Worm (Caenorhabditis elegans): ENCODE measurements around the gene R07E5.11.

Gene R07E5.11

DNA sequence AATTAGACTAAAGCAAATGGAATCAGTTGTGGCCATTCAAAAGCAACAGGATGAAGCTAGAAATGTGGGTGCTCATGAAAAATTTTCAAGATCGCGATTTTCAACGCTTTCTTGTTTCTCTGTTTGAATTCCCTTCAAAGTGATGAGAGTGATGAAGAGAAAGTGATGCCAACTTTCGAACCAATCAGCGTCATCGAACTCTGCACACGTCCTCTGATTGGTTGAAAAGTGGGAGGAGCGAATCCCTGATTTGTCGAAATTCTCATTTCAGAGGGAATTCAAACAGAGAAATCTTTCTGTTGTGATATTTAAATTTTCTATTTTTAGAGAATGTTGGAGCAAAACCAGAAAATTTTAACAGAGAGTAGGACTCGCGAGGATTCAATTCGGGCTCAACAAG is 32.9 kb downstream of the R07E5.11 start:
- TF ChIP-seq tab-1 (GFP tag; IDR thresholded peaks at IDR 0.05) (no peak), med-1 (GFP tag; optimal IDR thresholded peaks at IDR 0.05; ENCODE audit: insufficient read depth) (no peak), flt-1 (GFP tag; IDR thresholded peaks at IDR 0.05) (no peak), ztf-23 (GFP tag; IDR thresholded peaks at IDR 0.05) (no peak), ztf-29 (GFP tag; IDR thresholded peaks at IDR 0.05) (no peak), T22C8.4 (GFP tag; IDR thresholded peaks at IDR 0.05) (no peak), klf-2 (GFP tag; conservative IDR thresholded peaks at IDR 0.05) (no peak)

DNA sequence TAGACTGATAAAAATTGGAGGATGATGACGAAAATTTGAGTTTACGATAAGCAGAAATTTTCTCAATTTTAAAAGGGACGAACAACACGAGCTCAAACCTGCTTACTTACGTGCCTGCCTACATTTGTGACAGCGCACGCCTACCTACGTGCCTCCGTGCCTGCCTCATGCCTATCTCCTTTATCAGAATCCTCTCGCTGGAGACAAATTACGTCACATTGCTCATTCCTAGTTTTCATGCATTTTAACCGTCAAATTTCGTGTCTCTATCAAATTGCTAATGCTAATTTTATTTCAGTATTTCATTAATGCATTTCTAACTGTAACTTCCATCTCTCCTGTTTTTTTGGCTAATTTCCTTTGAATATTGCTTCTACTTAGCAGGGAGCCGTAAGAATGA is 33.7 kb downstream of the R07E5.11 start, which contains the start of gene pals-27:
pals-27 (plus strand) TSS at position 301 of the 400 bp plus-strand sequence.
- TF ChIP-seq ztf-23 (GFP tag; IDR thresholded peaks at IDR 0.05) (no peak), ztf-29 (GFP tag; IDR thresholded peaks at IDR 0.05) (no peak), flt-1 (GFP tag; IDR thresholded peaks at IDR 0.05) (no peak), cog-1 (tag; optimal IDR thresholded peaks at IDR 0.05) (no peak), tab-1 (GFP tag; IDR thresholded peaks at IDR 0.05) (no peak), med-1 (GFP tag; optimal IDR thresholded peaks at IDR 0.05; ENCODE audit: insufficient read depth) (no peak), T22C8.4 (GFP tag; IDR thresholded peaks at IDR 0.05) (no peak), klf-2 (GFP tag; conservative IDR thresholded peaks at IDR 0.05) (no peak), ref-1 (GFP tag; conservative IDR thresholded peaks at IDR 0.05) (no peak)

- no peak for TF ChIP-seq ref-1 (GFP tag; conservative IDR thresholded peaks at IDR 0.05)
- peak; percentile 11 for TF ChIP-seq cog-1 (tag; optimal IDR thresholded peaks at IDR 0.05)
- TF ChIP-seq ztf-29 (GFP tag; IDR thresholded peaks at IDR 0.05), result no peak
- TF ChIP-seq klf-2 (GFP tag; conservative IDR thresholded peaks at IDR 0.05), result no peak
- no peak for TF ChIP-seq flt-1 (GFP tag; IDR thresholded peaks at IDR 0.05)
Measured at ce11 chrIII:4380835-4381234, 34.2 kb downstream of the R07E5.11 start.

DNA sequence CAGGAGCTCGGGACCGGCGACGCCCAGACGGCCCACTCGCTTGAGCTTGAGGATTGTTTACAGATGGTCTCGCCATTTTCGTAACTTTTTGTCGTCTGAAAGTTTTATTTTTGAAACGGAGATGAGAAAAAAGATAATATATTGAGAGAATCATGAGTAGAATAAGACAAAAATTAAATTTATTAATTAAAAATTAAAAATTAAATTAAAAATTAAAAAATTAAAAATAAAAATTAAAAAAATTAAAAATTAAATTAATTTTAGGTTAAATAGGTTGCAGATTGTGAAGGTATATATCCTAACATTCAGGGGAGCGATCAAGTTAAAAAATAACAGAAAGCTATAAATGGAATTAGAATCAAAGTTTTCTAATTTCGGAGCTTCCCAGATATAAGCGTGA is 35.3 kb downstream of the R07E5.11 start, which contains the start of gene B0284.3:
B0284.3 (minus strand) TSS at position 101 of the 400 bp plus-strand sequence.
- no peak for TF ChIP-seq klf-2 (GFP tag; conservative IDR thresholded peaks at IDR 0.05)
- no peak for TF ChIP-seq ztf-29 (GFP tag; IDR thresholded peaks at IDR 0.05)
- no peak for TF ChIP-seq cog-1 (tag; optimal IDR thresholded peaks at IDR 0.05)
- TF ChIP-seq ref-1 (GFP tag; conservative IDR thresholded peaks at IDR 0.05), result no peak
- no peak for TF ChIP-seq med-1 (GFP tag; optimal IDR thresholded peaks at IDR 0.05; ENCODE audit: insufficient read depth)
- no peak for TF ChIP-seq flt-1 (GFP tag; IDR thresholded peaks at IDR 0.05)
- TF ChIP-seq tab-1 (GFP tag; IDR thresholded peaks at IDR 0.05), result no peak
- TF ChIP-seq ztf-23 (GFP tag; IDR thresholded peaks at IDR 0.05), result no peak
- TF ChIP-seq T22C8.4 (GFP tag; IDR thresholded peaks at IDR 0.05), result no peak

ce11 chrIII:4378600-4379293 is 36.3 kb downstream of the R07E5.11 start:
- peak; percentile 5 for TF ChIP-seq med-1 (GFP tag; optimal IDR thresholded peaks at IDR 0.05; ENCODE audit: insufficient read depth)
- TF ChIP-seq T22C8.4 (GFP tag; IDR thresholded peaks at IDR 0.05), result peak; percentile 42
- peak; percentile 83 for TF ChIP-seq tab-1 (GFP tag; IDR thresholded peaks at IDR 0.05)
- TF ChIP-seq ztf-23 (GFP tag; IDR thresholded peaks at IDR 0.05), result peak; percentile 83
- TF ChIP-seq ztf-29 (GFP tag; IDR thresholded peaks at IDR 0.05), result peak; percentile 83
- TF ChIP-seq klf-2 (GFP tag; conservative IDR thresholded peaks at IDR 0.05), result peak; percentile 66
- peak; percentile 56 for TF ChIP-seq cog-1 (tag; optimal IDR thresholded peaks at IDR 0.05)
- TF ChIP-seq flt-1 (GFP tag; IDR thresholded peaks at IDR 0.05), result peak; percentile 91
- peak; percentile 50; the same call in 1 of the 2 replicates for TF ChIP-seq ref-1 (GFP tag; conservative IDR thresholded peaks at IDR 0.05)

- TF ChIP-seq ztf-29 (GFP tag; IDR thresholded peaks at IDR 0.05) (no peak), ztf-23 (GFP tag; IDR thresholded peaks at IDR 0.05) (no peak), klf-2 (GFP tag; conservative IDR thresholded peaks at IDR 0.05) (no peak), tab-1 (GFP tag; IDR thresholded peaks at IDR 0.05) (no peak), ref-1 (GFP tag; conservative IDR thresholded peaks at IDR 0.05) (no peak), flt-1 (GFP tag; IDR thresholded peaks at IDR 0.05) (no peak), med-1 (GFP tag; optimal IDR thresholded peaks at IDR 0.05; ENCODE audit: insufficient read depth) (no peak), T22C8.4 (GFP tag; IDR thresholded peaks at IDR 0.05) (no peak), cog-1 (tag; optimal IDR thresholded peaks at IDR 0.05) (no peak)
Measured at ce11 chrIII:4374854-4375253, 40.2 kb downstream of the R07E5.11 start, which contains the start of gene pals-26. Gene pals-26 (plus strand): TSS chrIII:4375154.

DNA sequence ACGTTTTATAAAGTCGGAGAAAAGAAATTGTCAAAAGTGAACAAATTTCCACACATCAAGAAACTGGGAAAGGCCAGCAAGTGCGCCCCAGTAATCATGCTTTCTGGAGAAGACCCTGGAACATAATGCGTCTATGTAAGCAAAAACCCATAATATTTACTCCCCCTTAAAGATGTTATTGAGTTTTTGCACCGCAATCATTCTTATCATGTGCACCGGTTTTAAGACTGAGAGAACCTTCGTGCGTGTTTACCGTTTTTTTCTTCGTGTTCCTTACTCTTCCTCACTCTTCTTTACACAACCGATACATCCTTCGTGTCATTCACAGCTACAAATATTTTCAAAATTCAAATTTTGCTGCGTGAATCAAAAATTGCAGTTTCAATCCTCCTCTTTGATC is 42.1 kb downstream of the R07E5.11 start:
- no peak for TF ChIP-seq ztf-29 (GFP tag; IDR thresholded peaks at IDR 0.05)
- no peak for TF ChIP-seq tab-1 (GFP tag; IDR thresholded peaks at IDR 0.05)
- no peak for TF ChIP-seq ref-1 (GFP tag; conservative IDR thresholded peaks at IDR 0.05)
- TF ChIP-seq cog-1 (tag; optimal IDR thresholded peaks at IDR 0.05), result no peak
- TF ChIP-seq T22C8.4 (GFP tag; IDR thresholded peaks at IDR 0.05), result no peak
- no peak for TF ChIP-seq flt-1 (GFP tag; IDR thresholded peaks at IDR 0.05)
- TF ChIP-seq med-1 (GFP tag; optimal IDR thresholded peaks at IDR 0.05; ENCODE audit: insufficient read depth), result no peak
- TF ChIP-seq ztf-23 (GFP tag; IDR thresholded peaks at IDR 0.05), result no peak
- no peak for TF ChIP-seq klf-2 (GFP tag; conservative IDR thresholded peaks at IDR 0.05)

DNA sequence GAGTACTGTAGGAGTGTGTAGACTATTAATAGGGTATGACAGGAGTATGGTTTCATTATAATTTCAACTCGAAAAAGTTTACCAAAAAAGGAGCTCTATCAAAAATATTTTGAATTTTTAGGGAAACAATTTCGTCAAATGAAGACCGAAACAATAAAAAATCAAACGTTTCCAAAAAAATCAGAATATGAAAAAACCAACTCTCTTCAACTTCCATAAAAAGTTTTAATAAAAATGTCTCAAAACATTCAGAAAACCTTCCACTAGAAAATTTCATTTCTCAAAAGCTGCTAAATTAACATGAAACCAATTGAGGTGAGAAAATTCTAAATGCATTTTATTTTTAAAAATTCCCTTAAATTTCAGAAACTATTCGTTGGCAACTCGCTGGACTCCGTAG is 44.5 kb downstream of the R07E5.11 start, which contains the start of gene ckb-3:
ckb-3 (plus strand) TSS at position 301 of the 400 bp plus-strand sequence.
- TF ChIP-seq cog-1 (tag; optimal IDR thresholded peaks at IDR 0.05) (no peak), klf-2 (GFP tag; conservative IDR thresholded peaks at IDR 0.05) (no peak), T22C8.4 (GFP tag; IDR thresholded peaks at IDR 0.05) (no peak), ref-1 (GFP tag; conservative IDR thresholded peaks at IDR 0.05) (no peak), med-1 (GFP tag; optimal IDR thresholded peaks at IDR 0.05; ENCODE audit: insufficient read depth) (no peak), ztf-29 (GFP tag; IDR thresholded peaks at IDR 0.05) (no peak), ztf-23 (GFP tag; IDR thresholded peaks at IDR 0.05) (no peak), tab-1 (GFP tag; IDR thresholded peaks at IDR 0.05) (no peak), flt-1 (GFP tag; IDR thresholded peaks at IDR 0.05) (no peak)

DNA sequence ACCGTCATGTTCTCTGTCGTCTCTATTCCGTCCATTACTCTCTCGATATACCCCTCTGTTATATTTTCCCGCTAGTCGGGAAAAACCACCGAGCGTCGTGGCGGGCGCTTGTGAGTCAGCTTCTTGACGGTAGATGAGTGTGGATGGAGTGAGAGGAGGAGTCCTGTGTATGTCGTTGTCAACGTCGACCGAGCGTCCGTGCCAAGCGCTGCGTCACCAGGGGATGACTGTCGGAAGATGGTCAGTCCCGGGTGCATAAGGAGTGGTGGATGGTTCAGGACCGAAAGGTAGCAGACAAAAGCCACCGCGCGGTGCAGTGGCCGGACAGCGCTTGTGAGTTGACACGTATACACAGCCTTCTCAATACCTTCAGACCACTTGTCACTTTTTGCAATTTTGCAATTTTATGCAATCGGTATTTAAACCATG is 45.6 kb downstream of the R07E5.11 start:
- peak; percentile 66; the same call in 1 of the 2 replicates for TF ChIP-seq T22C8.4 (GFP tag; IDR thresholded peaks at IDR 0.05)
- TF ChIP-seq ztf-29 (GFP tag; IDR thresholded peaks at IDR 0.05), result 0 out of 2 replicates have a peak, but pooled peaks have one; percentile 56
- TF ChIP-seq flt-1 (GFP tag; IDR thresholded peaks at IDR 0.05), result peak; percentile 93
- peak; percentile 27 for TF ChIP-seq cog-1 (tag; optimal IDR thresholded peaks at IDR 0.05)
- TF ChIP-seq ref-1 (GFP tag; conservative IDR thresholded peaks at IDR 0.05), result peak; percentile 63
- 0 out of 2 replicates have a peak, but pooled peaks have one; percentile 62 for TF ChIP-seq klf-2 (GFP tag; conservative IDR thresholded peaks at IDR 0.05)
- peak; percentile 85 for TF ChIP-seq ztf-23 (GFP tag; IDR thresholded peaks at IDR 0.05)
- peak; percentile 87 for TF ChIP-seq tab-1 (GFP tag; IDR thresholded peaks at IDR 0.05)
